Fruit fly (Drosophila melanogaster): ENCODE results near the gene CG7829.

DNA sequence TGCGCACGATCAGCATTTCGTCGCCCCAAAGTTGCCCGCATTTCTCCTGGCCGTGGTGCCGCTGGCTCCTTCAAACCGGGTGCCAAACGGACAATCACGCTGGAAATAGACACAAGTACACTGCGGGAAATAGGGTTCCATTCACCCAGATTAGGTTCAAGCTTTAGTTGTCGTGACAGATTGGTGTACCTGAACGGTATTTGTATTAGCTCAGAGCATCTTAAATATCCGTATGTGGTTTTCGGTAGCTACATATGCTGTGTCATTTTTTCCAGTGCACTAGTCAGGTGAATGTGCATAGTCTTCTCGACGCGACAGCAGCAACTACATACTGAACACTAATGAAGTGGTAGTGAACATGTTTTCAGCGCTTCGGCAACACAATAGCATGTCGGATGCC, 29.6 kb upstream of the CG7829 start:
- TF ChIP-seq CG14711 (tag; optimal IDR thresholded peaks at IDR 0.05) (no peak), ovo (GFP tag; optimal IDR thresholded peaks at IDR 0.05) (no peak), toe (GFP tag; optimal IDR thresholded peaks at IDR 0.05) (no peak), CG7045 (GFP tag; optimal IDR thresholded peaks at IDR 0.05) (no peak), CG5204 (GFP tag; optimal IDR thresholded peaks at IDR 0.05) (no peak), Crg-1 (GFP tag; optimal IDR thresholded peaks at IDR 0.05) (no peak), cnc (optimal IDR thresholded peaks at IDR 0.05) (no peak), Clk (GFP tag; optimal IDR thresholded peaks at IDR 0.05) (no peak)

All from whole organism, adult.